Fruit fly (Drosophila melanogaster) whole organism, adult: ENCODE measurements around the gene blot.

Experiments
- CG11617 ChIP-seq: fragments of 200-800 bp; sonication (Bioruptor generic); optimal IDR thresholded peaks from 2 replicates; lab custom pipeline; 2017; ENCODE audit warnings: mild to moderate bottlenecking, missing biosample characterization, missing genetic modification reagents, missing genetic modification characterization
- CG12768 ChIP-seq: fragments of 200-800 bp; sonication (Bioruptor generic); optimal IDR thresholded peaks from 2 replicates; lab custom pipeline; 2017; ENCODE audit warnings: missing biosample characterization, missing genetic modification characterization, mild to moderate bottlenecking, moderate library complexity, missing genetic modification reagents
- CG14711 ChIP-seq: fragments of 200-800 bp; sonication (Bioruptor generic); optimal IDR thresholded peaks from 2 replicates; lab custom pipeline; 2018; ENCODE audit warnings: missing biosample characterization, mild to moderate bottlenecking, missing genetic modification characterization, moderate library complexity
- CG1620 ChIP-seq: fragments of 200-800 bp; sonication (Bioruptor generic); optimal IDR thresholded peaks from 2 replicates; lab custom pipeline; 2016; ENCODE audit warnings: missing biosample characterization, missing genetic modification characterization
- CG33017 ChIP-seq: fragments of 200-800 bp; sonication (Bioruptor generic); optimal IDR thresholded peaks from 2 replicates; lab custom pipeline; 2018; ENCODE audit warnings: missing biosample characterization, mild to moderate bottlenecking, missing genetic modification characterization, moderate library complexity
- CG5204 ChIP-seq: fragments of 200-800 bp; sonication (Bioruptor generic); optimal IDR thresholded peaks from 2 replicates; lab custom pipeline; 2016; ENCODE audit warnings: missing biosample characterization, missing genetic modification characterization
- CG7045 ChIP-seq: fragments of 200-800 bp; sonication (Bioruptor generic); optimal IDR thresholded peaks from 2 replicates; lab custom pipeline; 2017; ENCODE audit warnings: missing biosample characterization, mild to moderate bottlenecking, missing genetic modification characterization
- CG7101 ChIP-seq: fragments of 200-800 bp; sonication (Bioruptor generic); optimal IDR thresholded peaks from 2 replicates; lab custom pipeline; 2018; ENCODE audit warnings: missing biosample characterization, mild to moderate bottlenecking, missing genetic modification characterization, moderate library complexity
- Clk ChIP-seq: fragments of 200-800 bp; sonication (Bioruptor generic); optimal IDR thresholded peaks from 2 replicates; lab custom pipeline; 2017; ENCODE audit warnings: missing biosample characterization, missing genetic modification characterization
- Crg-1 ChIP-seq: fragments of 200-800 bp; sonication (Bioruptor generic); optimal IDR thresholded peaks from 2 replicates; lab custom pipeline; 2016; ENCODE audit warnings: missing biosample characterization, missing genetic modification characterization
- Hr96 ChIP-seq: fragments of 200-800 bp; sonication (Bioruptor generic); optimal IDR thresholded peaks from 2 replicates; lab custom pipeline; 2016; ENCODE audit warnings: missing biosample characterization, missing genetic modification characterization
- Mnt ChIP-seq: fragments of 200-800 bp; sonication (Bioruptor generic); optimal IDR thresholded peaks from 2 replicates; lab custom pipeline; 2016; ENCODE audit warnings: missing biosample characterization, mild to moderate bottlenecking, missing genetic modification characterization
- bab1 ChIP-seq: fragments of 200-800 bp; sonication (Bioruptor generic); optimal IDR thresholded peaks from 3 replicates; lab custom pipeline; 2019; ENCODE audit warnings: missing biosample characterization, mild to moderate bottlenecking, missing genetic modification characterization, moderate library complexity
- cic ChIP-seq: fragments of 200-800 bp; sonication (Bioruptor generic); optimal IDR thresholded peaks from 2 replicates; lab custom pipeline; 2017; ENCODE audit warnings: missing biosample characterization, mild to moderate bottlenecking, missing genetic modification characterization, moderate library complexity
- cnc ChIP-seq, 2 experiments: fragments of >200 bp; optimal IDR thresholded peaks; 2 replicates each; lab custom pipeline; 2017
- kay ChIP-seq: fragments of 200-800 bp; sonication (Bioruptor generic); peaks from one replicate; lab custom pipeline; 2016; ENCODE audit warnings: missing biosample characterization, missing genetic modification characterization, borderline replicate concordance
- ovo ChIP-seq: fragments of 200-800 bp; sonication (Bioruptor generic); optimal IDR thresholded peaks from 2 replicates; lab custom pipeline; 2016; ENCODE audit warnings: missing biosample characterization, missing genetic modification characterization
- pad ChIP-seq: fragments of 200-800 bp; sonication (Bioruptor generic); optimal IDR thresholded peaks from 3 replicates; lab custom pipeline; 2017; ENCODE audit warnings: missing biosample characterization, missing genetic modification characterization, mild to moderate bottlenecking, moderate library complexity, missing genetic modification reagents
- tj ChIP-seq: fragments of 200-800 bp; sonication (Bioruptor generic); optimal IDR thresholded peaks from 3 replicates; lab custom pipeline; 2017; ENCODE audit warnings: missing biosample characterization, mild to moderate bottlenecking, missing genetic modification characterization, moderate library complexity
- toe ChIP-seq: fragments of 200-800 bp; sonication (Bioruptor generic); optimal IDR thresholded peaks from 2 replicates; lab custom pipeline; 2016; ENCODE audit warnings: missing biosample characterization, missing genetic modification characterization

Gene blot

dm6 chr3L:17386612-17387382 is 34.5 kb downstream of the blot start:
- no peak for TF ChIP-seq CG14711 (tag; lab: Kevin White, UChicago)
- TF ChIP-seq pad (GFP tag; lab: Kevin White, UChicago) = no peak
- TF ChIP-seq CG11617 = no peak
- no peak for TF ChIP-seq bab1 (GFP tag; lab: Kevin White, UChicago)
- TF ChIP-seq toe (GFP tag; lab: Kevin White, UChicago) = no peak
- TF ChIP-seq Clk (GFP tag; lab: Kevin White, UChicago) = no peak
- TF ChIP-seq CG5204 (GFP tag; lab: Kevin White, UChicago) = no peak
- no peak for TF ChIP-seq cnc (optimal IDR thresholded peaks at IDR 0.05; lab: Kevin White, UChicago)
- TF ChIP-seq CG7101 (tag; lab: Kevin White, UChicago) = no peak

dm6 chr3L:17383714-17384113 is 37.6 kb downstream of the blot start:
- TF ChIP-seq Crg-1 (GFP tag; lab: Kevin White, UChicago) = no peak
- TF ChIP-seq CG5204 (GFP tag; lab: Kevin White, UChicago) = no peak
- no peak for TF ChIP-seq toe (GFP tag; lab: Kevin White, UChicago)
- TF ChIP-seq Mnt (GFP tag; lab: Kevin White, UChicago) = no peak
- no peak for TF ChIP-seq Hr96 (GFP tag; lab: Kevin White, UChicago)

- no peak for TF ChIP-seq bab1 (GFP tag; lab: Kevin White, UChicago)
Measured at dm6 chr3L:17383285-17383684, 38.0 kb downstream of the blot start.

dm6 chr3L:17382628-17383027 is 38.7 kb downstream of the blot start, which contains the start of gene CG13728:
Gene CG13728 (minus strand): TSS chr3L:17382728.
- TF ChIP-seq tj (GFP tag; lab: Kevin White, UChicago) (no peak), CG14711 (tag; lab: Kevin White, UChicago) (no peak), CG12768 (no peak), CG1620 (GFP tag; lab: Kevin White, UChicago) (no peak), CG33017 (tag; lab: Kevin White, UChicago) (no peak), cnc (optimal IDR thresholded peaks at IDR 0.05; lab: Kevin White, UChicago) (no peak), CG11617 (no peak), cic (GFP tag; lab: Kevin White, UChicago) (no peak), CG7101 (tag; lab: Kevin White, UChicago) (no peak)

DNA sequence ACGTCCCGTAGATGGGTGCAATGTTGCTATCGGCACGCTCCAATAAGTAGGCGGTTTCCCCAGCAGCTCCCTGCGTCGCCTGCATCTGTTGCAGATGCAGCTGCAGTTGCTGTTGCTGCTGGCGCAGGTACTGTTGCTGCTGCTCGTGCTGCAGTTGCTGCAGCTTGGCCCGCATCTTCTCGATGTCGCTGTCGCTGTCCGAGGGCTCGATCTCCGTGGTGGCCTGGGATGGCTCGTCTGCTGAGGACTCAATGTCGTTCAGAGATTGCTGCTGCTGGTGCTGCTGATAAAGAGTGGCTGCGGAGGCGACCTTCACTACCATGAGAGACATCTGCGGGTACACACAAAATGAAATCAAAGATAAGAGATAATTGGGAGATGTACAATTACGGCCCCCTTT is 39.3 kb downstream of the blot start:
- TF ChIP-seq pad (GFP tag; lab: Kevin White, UChicago) = no peak
- no peak for TF ChIP-seq tj (GFP tag; lab: Kevin White, UChicago)
- TF ChIP-seq CG7101 (tag; lab: Kevin White, UChicago) = no peak
- TF ChIP-seq cic (GFP tag; lab: Kevin White, UChicago) = no peak
- TF ChIP-seq Mnt (GFP tag; lab: Kevin White, UChicago) = no peak
- TF ChIP-seq cnc (optimal IDR thresholded peaks at IDR 0.05; lab: Kevin White, UChicago) = no peak
- no peak for TF ChIP-seq toe (GFP tag; lab: Kevin White, UChicago)
- no peak for TF ChIP-seq bab1 (GFP tag; lab: Kevin White, UChicago)
- no peak for TF ChIP-seq CG5204 (GFP tag; lab: Kevin White, UChicago)
- TF ChIP-seq ovo (GFP tag; lab: Kevin White, UChicago) = no peak
- TF ChIP-seq CG33017 (tag; lab: Kevin White, UChicago) = no peak
- TF ChIP-seq CG12768 = no peak
- TF ChIP-seq Crg-1 (GFP tag; lab: Kevin White, UChicago) = no peak
- no peak for TF ChIP-seq Hr96 (GFP tag; lab: Kevin White, UChicago)
- no peak for TF ChIP-seq kay

- TF ChIP-seq ovo (GFP tag; lab: Kevin White, UChicago) (no peak), kay (no peak), pad (GFP tag; lab: Kevin White, UChicago) (no peak), CG7101 (tag; lab: Kevin White, UChicago) (no peak), tj (GFP tag; lab: Kevin White, UChicago) (peak; percentile 34), CG5204 (GFP tag; lab: Kevin White, UChicago) (no peak), CG33017 (tag; lab: Kevin White, UChicago) (no peak), toe (GFP tag; lab: Kevin White, UChicago) (no peak), CG7045 (GFP tag; lab: Kevin White, UChicago) (no peak)
Measured at dm6 chr3L:17379311-17379710, 42.0 kb downstream of the blot start, which contains the start of gene Cad74A. Gene Cad74A (minus strand): TSS chr3L:17379530.

- no peak for TF ChIP-seq tj (GFP tag; lab: Kevin White, UChicago)
- TF ChIP-seq Clk (GFP tag; lab: Kevin White, UChicago) = no peak
- TF ChIP-seq CG7045 (GFP tag; lab: Kevin White, UChicago) = no peak
- TF ChIP-seq CG14711 (tag; lab: Kevin White, UChicago) = no peak
- no peak for TF ChIP-seq Mnt (GFP tag; lab: Kevin White, UChicago)
- no peak for TF ChIP-seq toe (GFP tag; lab: Kevin White, UChicago)
- no peak for TF ChIP-seq CG12768
- TF ChIP-seq CG7101 (tag; lab: Kevin White, UChicago) = no peak
- no peak for TF ChIP-seq cic (GFP tag; lab: Kevin White, UChicago)
- no peak for TF ChIP-seq CG11617
- no peak for TF ChIP-seq cnc (optimal IDR thresholded peaks at IDR 0.05; lab: Kevin White, UChicago)
- TF ChIP-seq CG5204 (GFP tag; lab: Kevin White, UChicago) = no peak
Measured at dm6 chr3L:17374956-17375621, 46.2 kb downstream of the blot start.
